Fruit fly (Drosophila melanogaster) whole organism, adult: ENCODE results near the gene CG6712.

Experiments used
- CG11617 ChIP-seq: fragments of 200-800 bp; sonication (Bioruptor generic); optimal IDR thresholded peaks from 2 replicates; lab custom pipeline; 2017; ENCODE audit warnings: mild to moderate bottlenecking, missing biosample characterization, missing genetic modification reagents, missing genetic modification characterization
- CG14711 ChIP-seq: fragments of 200-800 bp; sonication (Bioruptor generic); optimal IDR thresholded peaks from 2 replicates; lab custom pipeline; 2018; ENCODE audit warnings: missing biosample characterization, mild to moderate bottlenecking, missing genetic modification characterization, moderate library complexity
- CG1620 ChIP-seq: fragments of 200-800 bp; sonication (Bioruptor generic); optimal IDR thresholded peaks from 2 replicates; lab custom pipeline; 2016; ENCODE audit warnings: missing biosample characterization, missing genetic modification characterization
- CG5204 ChIP-seq: fragments of 200-800 bp; sonication (Bioruptor generic); optimal IDR thresholded peaks from 2 replicates; lab custom pipeline; 2016; ENCODE audit warnings: missing biosample characterization, missing genetic modification characterization
- Clk ChIP-seq: fragments of 200-800 bp; sonication (Bioruptor generic); optimal IDR thresholded peaks from 2 replicates; lab custom pipeline; 2017; ENCODE audit warnings: missing biosample characterization, missing genetic modification characterization
- Mnt ChIP-seq: fragments of 200-800 bp; sonication (Bioruptor generic); optimal IDR thresholded peaks from 2 replicates; lab custom pipeline; 2016; ENCODE audit warnings: missing biosample characterization, mild to moderate bottlenecking, missing genetic modification characterization
- bab1 ChIP-seq: fragments of 200-800 bp; sonication (Bioruptor generic); optimal IDR thresholded peaks from 3 replicates; lab custom pipeline; 2019; ENCODE audit warnings: missing biosample characterization, mild to moderate bottlenecking, missing genetic modification characterization, moderate library complexity
- tj ChIP-seq: fragments of 200-800 bp; sonication (Bioruptor generic); optimal IDR thresholded peaks from 3 replicates; lab custom pipeline; 2017; ENCODE audit warnings: missing biosample characterization, mild to moderate bottlenecking, missing genetic modification characterization, moderate library complexity

dm6 chr2L:12114159-12114558, 17.8 kb upstream of the CG6712 start, which contains the start of gene CG17211:
- no peak for TF ChIP-seq bab1 (GFP tag; lab: Kevin White, UChicago)
- no peak for TF ChIP-seq Clk (GFP tag; lab: Kevin White, UChicago)
- TF ChIP-seq CG11617 = no peak
- TF ChIP-seq Mnt (GFP tag; lab: Kevin White, UChicago) = no peak
- no peak for TF ChIP-seq CG1620 (GFP tag; lab: Kevin White, UChicago)
- no peak for TF ChIP-seq CG5204 (GFP tag; lab: Kevin White, UChicago)
- no peak for TF ChIP-seq tj (GFP tag; lab: Kevin White, UChicago)
- TF ChIP-seq CG14711 = no peak
